Fruit fly (Drosophila melanogaster): ENCODE results near the gene CG42558.

Gene CG42558

DNA sequence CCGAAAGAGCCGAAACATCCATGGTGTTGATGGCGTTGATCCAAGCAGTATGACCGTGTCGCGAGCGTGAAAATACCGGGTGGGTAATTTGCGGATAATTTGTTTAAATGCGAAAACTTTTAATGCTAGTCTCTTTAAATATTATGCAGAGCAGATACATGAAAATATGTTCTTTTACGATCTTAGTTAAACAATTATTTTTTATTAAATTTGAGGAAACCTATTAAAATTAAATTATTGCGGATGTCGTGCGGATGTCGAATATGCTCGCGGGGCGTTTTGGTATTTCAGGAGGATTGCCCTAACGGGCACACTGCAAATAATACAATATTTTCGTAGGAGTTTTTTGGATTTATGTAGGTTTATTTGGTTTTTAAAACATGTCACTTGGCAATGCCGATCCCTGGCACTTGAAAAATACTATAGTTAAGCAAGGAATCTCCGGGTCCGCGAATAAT is at the start of gene CG42558, which contains the start of the genes Cog7 and CG42557:
CG42558 (plus strand) TSS at position 281 of the 458 bp plus-strand sequence.
Cog7 (minus strand) TSS at position 51 of the 458 bp plus-strand sequence.
CG42557 (plus strand) TSS at position 281 of the 458 bp plus-strand sequence.
- no peak for TF ChIP-seq CG17806 (tag; optimal IDR thresholded peaks at IDR 0.05)

DNA sequence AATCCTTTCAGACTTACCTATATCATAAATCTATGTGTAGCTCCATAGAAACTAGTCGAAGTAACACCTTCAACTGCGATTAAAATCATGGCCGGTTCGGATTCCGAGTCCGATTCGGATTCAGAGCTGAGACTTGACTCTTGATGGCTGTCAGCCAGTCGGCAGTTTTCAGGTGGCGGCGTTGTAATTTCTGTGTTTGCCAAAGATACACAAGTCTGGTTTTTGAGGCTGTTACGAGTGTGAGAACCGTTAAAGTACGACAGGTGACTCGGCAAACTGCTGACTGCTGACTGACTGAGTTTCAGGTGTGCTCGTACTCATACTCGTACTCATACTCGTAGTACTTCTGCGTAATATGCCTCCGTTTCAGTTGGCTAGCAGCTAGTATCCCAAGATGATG is 41.9 kb upstream of the CG42558 start:
- TF ChIP-seq D1 (tag; optimal IDR thresholded peaks at IDR 0.05) = no peak
- no peak for TF ChIP-seq CG8301 (tag; optimal IDR thresholded peaks at IDR 0.05)
- TF ChIP-seq CG10348 (GFP tag; IDR thresholded peaks at IDR 0.05) = no peak
- no peak for TF ChIP-seq CG9948 (tag; optimal IDR thresholded peaks at IDR 0.05)
- no peak for TF ChIP-seq CG32121 (GFP tag; IDR thresholded peaks at IDR 0.05)
- no peak for TF ChIP-seq CG12605 (GFP tag; IDR thresholded peaks at IDR 0.05)
- no peak for TF ChIP-seq EcR (GFP tag; optimal IDR thresholded peaks at IDR 0.05)
- no peak for TF ChIP-seq fd96Ca (GFP tag; IDR thresholded peaks at IDR 0.05)
- no peak for TF ChIP-seq Pif1B (GFP tag; optimal IDR thresholded peaks at IDR 0.05)
- TF ChIP-seq rn (GFP tag; IDR thresholded peaks at IDR 0.05) = no peak
- TF ChIP-seq CG4496 (GFP tag; IDR thresholded peaks at IDR 0.05) = no peak
- no peak for TF ChIP-seq CG13204 (GFP tag; optimal IDR thresholded peaks at IDR 0.05)

DNA sequence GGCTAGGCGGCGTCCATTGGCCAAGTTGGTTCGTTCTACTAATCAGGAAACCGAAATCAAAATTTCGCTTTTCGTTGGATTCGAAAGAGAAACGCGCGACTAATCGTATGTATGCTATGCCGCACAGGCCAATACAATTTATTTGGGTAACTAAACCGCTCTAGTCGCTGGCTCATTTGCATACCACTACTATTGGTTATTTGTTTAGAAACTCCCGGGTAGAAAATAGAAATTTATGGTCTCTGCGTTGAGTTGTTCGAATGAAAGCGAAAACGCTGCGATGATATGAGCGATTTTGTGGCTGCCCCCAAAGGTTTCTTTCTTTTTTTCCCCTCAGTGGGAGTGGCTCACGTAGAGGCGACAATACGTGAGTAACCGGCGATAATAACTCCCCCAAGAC is 40.1 kb upstream of the CG42558 start:
- TF ChIP-seq CG15710 (tag; optimal IDR thresholded peaks at IDR 0.05) = no peak
- TF ChIP-seq Pif1A (GFP tag; optimal IDR thresholded peaks at IDR 0.05) = no peak
- TF ChIP-seq fd96Ca (GFP tag; IDR thresholded peaks at IDR 0.05) = no peak
- no peak for TF ChIP-seq Pif1B (GFP tag; optimal IDR thresholded peaks at IDR 0.05)
- no peak for TF ChIP-seq CG12605 (GFP tag; IDR thresholded peaks at IDR 0.05)
- TF ChIP-seq D1 (tag; optimal IDR thresholded peaks at IDR 0.05) = no peak
- TF ChIP-seq CG4496 (GFP tag; IDR thresholded peaks at IDR 0.05) = no peak
- TF ChIP-seq CG17806 (tag; optimal IDR thresholded peaks at IDR 0.05) = no peak

DNA sequence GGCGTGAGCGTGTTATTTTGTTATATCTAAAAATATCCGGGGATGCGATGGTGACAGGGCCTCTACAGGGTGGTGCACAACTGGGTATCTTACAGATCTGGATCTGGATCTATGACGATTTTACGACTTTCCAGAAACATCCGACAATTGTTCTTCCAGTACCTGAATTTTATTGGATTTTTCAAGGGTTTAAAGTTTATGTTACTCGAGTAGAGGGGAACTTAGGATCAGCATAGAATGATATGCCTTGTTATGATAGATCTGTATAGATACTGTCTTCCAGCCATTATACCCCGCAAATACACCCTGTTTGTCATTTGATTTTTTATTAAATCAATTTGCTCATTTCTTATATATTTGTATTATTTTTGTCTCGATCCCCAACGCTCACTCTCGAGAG is 38.7 kb upstream of the CG42558 start:
- no peak for TF ChIP-seq CG9948 (tag; optimal IDR thresholded peaks at IDR 0.05)
- TF ChIP-seq fd96Ca (GFP tag; IDR thresholded peaks at IDR 0.05) = peak; percentile 85
- peak; percentile 36; the same call in 1 of the 2 replicates for TF ChIP-seq rn (GFP tag; IDR thresholded peaks at IDR 0.05)
- TF ChIP-seq CG8301 (tag; optimal IDR thresholded peaks at IDR 0.05) = peak; percentile 58
- TF ChIP-seq Pif1A (GFP tag; optimal IDR thresholded peaks at IDR 0.05) = peak; percentile 33
- no peak for TF ChIP-seq CG17806 (tag; optimal IDR thresholded peaks at IDR 0.05)
- 0 out of 2 replicates have a peak, but pooled peaks have one; percentile 26 for TF ChIP-seq CG10348 (GFP tag; IDR thresholded peaks at IDR 0.05)
- peak; percentile 51 for TF ChIP-seq CG14655 (GFP tag; optimal IDR thresholded peaks at IDR 0.05)
- TF ChIP-seq D1 (tag; optimal IDR thresholded peaks at IDR 0.05) = no peak
- TF ChIP-seq CG32121 (GFP tag; IDR thresholded peaks at IDR 0.05) = peak; percentile 80
- TF ChIP-seq Snoo (tag; optimal IDR thresholded peaks at IDR 0.05) = no peak
- TF ChIP-seq CG4496 (GFP tag; IDR thresholded peaks at IDR 0.05) = peak; percentile 50; the same call in 2 of the 3 replicates
- TF ChIP-seq Pif1B (GFP tag; optimal IDR thresholded peaks at IDR 0.05) = no peak
- no peak for TF ChIP-seq EcR (GFP tag; optimal IDR thresholded peaks at IDR 0.05)
- no peak for TF ChIP-seq CG8159 (tag; optimal IDR thresholded peaks at IDR 0.05)
- no peak for TF ChIP-seq CG15710 (tag; optimal IDR thresholded peaks at IDR 0.05)
- TF ChIP-seq CG34367 (tag; optimal IDR thresholded peaks at IDR 0.05) = no peak
- TF ChIP-seq Ets98B (GFP tag; IDR thresholded peaks at IDR 0.05) = peak; percentile 66
- no peak for TF ChIP-seq gl (tag; optimal IDR thresholded peaks at IDR 0.05)
- no peak for TF ChIP-seq CG13204 (GFP tag; optimal IDR thresholded peaks at IDR 0.05)
- TF ChIP-seq CG12605 (GFP tag; IDR thresholded peaks at IDR 0.05) = peak; percentile 42; the same call in 1 of the 2 replicates

DNA sequence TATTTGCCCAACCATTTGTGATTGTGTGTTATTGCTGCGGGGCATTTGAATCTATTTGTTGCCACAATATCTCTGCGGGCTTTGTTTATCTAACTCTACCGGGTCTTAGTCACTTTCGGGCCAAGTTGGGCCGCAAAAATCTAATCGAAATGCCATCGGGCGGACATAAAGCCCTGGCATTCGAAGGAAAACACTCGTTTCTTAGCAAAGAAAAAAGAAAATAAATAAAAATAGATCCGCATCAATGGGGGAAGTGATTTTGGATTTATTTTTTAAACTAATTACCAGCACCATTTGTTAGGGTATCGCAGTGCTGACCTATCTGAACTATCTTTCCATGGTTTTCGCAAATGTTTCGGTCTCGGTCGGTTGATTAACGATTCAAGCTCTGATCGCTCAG is 34.5 kb upstream of the CG42558 start:
- TF ChIP-seq CG8159 (tag; optimal IDR thresholded peaks at IDR 0.05) = no peak
- 0 out of 3 replicates have a peak, but pooled peaks have one; percentile 22 for TF ChIP-seq CG4496 (GFP tag; IDR thresholded peaks at IDR 0.05)
- TF ChIP-seq CG17806 (tag; optimal IDR thresholded peaks at IDR 0.05) = no peak
- 0 out of 2 replicates have a peak, but pooled peaks have one; percentile 32 for TF ChIP-seq CG10348 (GFP tag; IDR thresholded peaks at IDR 0.05)
- peak; percentile 60; the same call in 1 of the 3 replicates for TF ChIP-seq fd96Ca (GFP tag; IDR thresholded peaks at IDR 0.05)
- no peak for TF ChIP-seq Pif1A (GFP tag; optimal IDR thresholded peaks at IDR 0.05)
- TF ChIP-seq gl (tag; optimal IDR thresholded peaks at IDR 0.05) = no peak
- no peak for TF ChIP-seq Pif1B (GFP tag; optimal IDR thresholded peaks at IDR 0.05)
- TF ChIP-seq CG14655 (GFP tag; optimal IDR thresholded peaks at IDR 0.05) = peak; percentile 1
- TF ChIP-seq CG32121 (GFP tag; IDR thresholded peaks at IDR 0.05) = no peak
- TF ChIP-seq Ets98B (GFP tag; IDR thresholded peaks at IDR 0.05) = 0 out of 2 replicates have a peak, but pooled peaks have one; percentile 41
- peak; percentile 5 for TF ChIP-seq CG8301 (tag; optimal IDR thresholded peaks at IDR 0.05)

DNA sequence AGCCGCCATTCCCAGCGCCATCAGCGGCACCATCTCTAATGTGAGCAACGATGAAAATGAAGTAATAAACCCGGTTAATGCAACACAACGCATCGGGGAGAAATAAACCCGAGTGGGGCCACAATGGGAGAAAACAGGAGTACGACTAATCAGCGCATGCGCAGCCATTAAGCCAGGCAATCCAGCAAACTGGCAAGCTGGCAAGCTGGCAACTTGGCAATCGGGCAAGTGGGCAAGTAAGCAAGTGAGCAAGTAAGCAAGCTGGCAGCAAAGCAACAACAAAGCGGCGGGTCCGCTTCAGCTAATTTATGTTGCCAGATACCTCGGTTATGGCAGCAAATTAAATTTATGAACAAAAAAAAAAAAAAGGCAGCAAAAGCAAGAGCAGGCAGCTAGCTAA is 33.5 kb upstream of the CG42558 start:
- TF ChIP-seq CG17806 (tag; optimal IDR thresholded peaks at IDR 0.05) = no peak
- no peak for TF ChIP-seq CG34367 (tag; optimal IDR thresholded peaks at IDR 0.05)
- TF ChIP-seq CG13204 (GFP tag; optimal IDR thresholded peaks at IDR 0.05) = no peak
- no peak for TF ChIP-seq CG15710 (tag; optimal IDR thresholded peaks at IDR 0.05)

DNA sequence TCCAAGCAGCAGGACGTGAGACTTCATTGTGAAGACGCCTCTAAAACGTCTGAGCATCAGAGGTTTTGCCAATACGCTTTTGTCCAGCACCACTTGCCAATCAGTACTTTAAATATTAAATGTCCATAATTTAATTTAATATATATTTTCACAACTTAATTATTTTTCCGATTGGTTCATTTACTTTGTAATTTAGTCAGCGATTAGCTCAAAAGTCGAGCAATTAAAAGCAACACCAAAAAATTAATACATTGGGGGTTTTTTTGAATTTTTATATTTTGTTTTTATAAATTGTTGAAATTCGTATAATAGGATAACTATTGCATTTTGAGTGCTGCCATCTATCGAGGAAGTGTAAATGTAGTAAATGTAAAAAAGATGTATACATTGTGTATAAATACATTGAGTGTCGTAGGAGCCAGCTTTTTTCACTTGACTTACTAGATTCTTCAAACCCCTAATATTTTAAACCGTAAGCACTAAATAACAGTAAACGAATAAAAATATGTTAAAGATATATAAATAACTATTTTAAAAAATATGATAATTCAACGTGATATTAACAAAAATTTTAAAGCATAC is 29.2 kb upstream of the CG42558 start, which contains the start of gene CG15517:
CG15517 (minus strand) TSS at position 51 of the 582 bp plus-strand sequence.
- no peak for TF ChIP-seq CG32121 (GFP tag; IDR thresholded peaks at IDR 0.05)
- TF ChIP-seq D1 (tag; optimal IDR thresholded peaks at IDR 0.05) = peak; percentile 80

Measured in whole organism, pupa.